Fruit fly (Drosophila melanogaster) whole organism: ENCODE data around the gene CG6066.

Experiments
- CG8478 ChIP-seq: fragments of >200 bp; optimal IDR thresholded peaks from 2 replicates; lab custom pipeline; 2018; ENCODE audit warnings: inconsistent platforms
- Dll ChIP-seq: fragments of >200 bp; optimal IDR thresholded peaks from 2 replicates; lab custom pipeline; 2017
- pan ChIP-seq: fragments of >200 bp; optimal IDR thresholded peaks from 2 replicates; lab custom pipeline; 2017

- TF ChIP-seq CG8478 (lab: Kevin White, UChicago) = no peak
- TF ChIP-seq Dll = no peak
- no peak for TF ChIP-seq pan (lab: Kevin White, UChicago)
Measured at dm6 chr3R:27092843-27093242, 23.7 kb downstream of the CG6066 start, which contains the start of gene CG14258.
